Fruit fly (Drosophila melanogaster) whole organism, embryonic: ENCODE results near the gene Usp10.

Experiments
- ATbp ChIP-seq: fragments of 200-800 bp; sonication (Bioruptor generic); optimal IDR thresholded peaks from 2 replicates; lab custom pipeline; 2017; ENCODE audit warnings: missing biosample characterization, mild to moderate bottlenecking, missing genetic modification characterization, missing genetic modification reagents
- Abd-B ChIP-seq: fragments of 200-800 bp; sonication (Bioruptor generic); optimal IDR thresholded peaks from 2 replicates; lab custom pipeline; 2018; ENCODE audit warnings: missing biosample characterization, mild to moderate bottlenecking, missing genetic modification characterization, moderate library complexity
- Ada2b ChIP-seq: fragments of 200-800 bp; sonication (Bioruptor generic); IDR thresholded peaks from 2 replicates; pipeline ENCODE4 v1.3.6; 2022; ENCODE audit warnings: missing biosample characterization, missing genetic modification characterization
- BEAF-32 ChIP-seq: fragments of 200-800 bp; sonication (Bioruptor generic); optimal IDR thresholded peaks from 3 replicates; lab custom pipeline; 2017; ENCODE audit warnings: missing biosample characterization, missing genetic modification characterization, mild to moderate bottlenecking, moderate library complexity, missing genetic modification reagents
- Bgb ChIP-seq: fragments of 200-800 bp; sonication (Bioruptor generic); IDR thresholded peaks from 2 replicates; pipeline ENCODE4 v1.3.6; 2022; ENCODE audit warnings: missing biosample characterization, missing genetic modification characterization; ENCODE audit not compliant: partially characterized antibody
- CG10209 ChIP-seq: fragments of 200-800 bp; sonication (Bioruptor generic); optimal IDR thresholded peaks from 3 replicates; lab custom pipeline; 2017; ENCODE audit warnings: missing biosample characterization, mild to moderate bottlenecking, missing genetic modification characterization, missing genetic modification reagents
- CG10959 ChIP-seq: fragments of 200-800 bp; sonication (Bioruptor generic); IDR thresholded peaks from 2 replicates; pipeline ENCODE4 v1.3.6; 2022; ENCODE audit warnings: missing biosample characterization, missing genetic modification characterization
- CG15601 ChIP-seq: fragments of 200-800 bp; sonication (Bioruptor generic); optimal IDR thresholded peaks from 3 replicates; lab custom pipeline; 2019; ENCODE audit warnings: missing biosample characterization, mild to moderate bottlenecking, missing genetic modification characterization, moderate library complexity
- CG17568 ChIP-seq: fragments of 200-800 bp; sonication (Bioruptor generic); optimal IDR thresholded peaks from 2 replicates; lab custom pipeline; 2018; ENCODE audit warnings: missing biosample characterization, mild to moderate bottlenecking, missing genetic modification characterization, moderate library complexity
- CG17802 ChIP-seq: fragments of 200-800 bp; sonication (Bioruptor generic); optimal IDR thresholded peaks from 2 replicates; lab custom pipeline; 2018; ENCODE audit warnings: missing biosample characterization, mild to moderate bottlenecking, missing genetic modification characterization, moderate library complexity
- CG17829 ChIP-seq: fragments of 200-800 bp; optimal IDR thresholded peaks from 2 replicates; lab custom pipeline; 2019; ENCODE audit warnings: missing biosample characterization, mild to moderate bottlenecking, missing genetic modification characterization, moderate library complexity
- CG18599 ChIP-seq: fragments of 200-800 bp; sonication (Bioruptor generic); optimal IDR thresholded peaks from 3 replicates; lab custom pipeline; 2017; ENCODE audit warnings: missing biosample characterization, missing genetic modification characterization, mild to moderate bottlenecking, moderate library complexity, missing genetic modification reagents
- CG2120 ChIP-seq: fragments of 200-800 bp; sonication (Bioruptor generic); optimal IDR thresholded peaks from 3 replicates; lab custom pipeline; 2016; ENCODE audit warnings: missing biosample characterization, missing genetic modification characterization
- CG2129 ChIP-seq: fragments of 200-800 bp; sonication (Bioruptor generic); IDR thresholded peaks from 2 replicates; pipeline ENCODE4 v1.3.6; 2022; ENCODE audit warnings: missing biosample characterization, missing genetic modification characterization; ENCODE audit not compliant: partially characterized antibody
- CG32532 ChIP-seq: fragments of 200-800 bp; sonication (Bioruptor generic); IDR thresholded peaks from 2 replicates; pipeline ENCODE4 v1.3.6; 2022; ENCODE audit warnings: missing biosample characterization, missing genetic modification characterization
- CG3281 ChIP-seq: fragments of 200-800 bp; sonication (Bioruptor generic); optimal IDR thresholded peaks from 3 replicates; lab custom pipeline; 2017; ENCODE audit warnings: missing biosample characterization, mild to moderate bottlenecking, missing genetic modification characterization
- CoRest ChIP-seq: fragments of 200-800 bp; sonication (Bioruptor generic); optimal IDR thresholded peaks from 3 replicates; lab custom pipeline; 2018; ENCODE audit warnings: missing biosample characterization, mild to moderate bottlenecking, missing genetic modification characterization, moderate library complexity
- CrebB ChIP-seq: fragments of 200-800 bp; sonication (Bioruptor generic); optimal IDR thresholded peaks from 3 replicates; lab custom pipeline; 2018; ENCODE audit warnings: missing biosample characterization, mild to moderate bottlenecking, missing genetic modification characterization
- Dad ChIP-seq: fragments of 200-800 bp; sonication (Bioruptor generic); optimal IDR thresholded peaks from 3 replicates; lab custom pipeline; 2016; ENCODE audit warnings: missing biosample characterization, missing genetic modification characterization
- HLH4C ChIP-seq: fragments of 200-800 bp; sonication (Bioruptor generic); IDR thresholded peaks from 3 replicates; pipeline ENCODE4 v1.3.6; 2022; ENCODE audit warnings: missing biosample characterization, missing genetic modification characterization; ENCODE audit not compliant: partially characterized antibody
- HLHmδ ChIP-seq: fragments of 200-800 bp; sonication (Bioruptor generic); optimal IDR thresholded peaks from 2 replicates; lab custom pipeline; 2018; ENCODE audit warnings: missing biosample characterization, mild to moderate bottlenecking, missing genetic modification characterization, moderate library complexity
- Hr51 ChIP-seq, 2 experiments: fragments of 200-800 bp; sonication (Bioruptor generic); optimal IDR thresholded peaks; 2 replicates in 1 of 2; 3 replicates in 1 of 2; lab custom pipeline; 2016 to 2018; ENCODE audit warnings: missing biosample characterization in 2 of 2, missing genetic modification characterization in 2 of 2, mild to moderate bottlenecking in 1 of 2, moderate library complexity in 1 of 2
- Max ChIP-seq: fragments of 200-800 bp; sonication (Bioruptor generic); optimal IDR thresholded peaks from 2 replicates; lab custom pipeline; 2016; ENCODE audit warnings: missing biosample characterization, mild to moderate bottlenecking, missing genetic modification characterization
- Med ChIP-seq: fragments of 200-800 bp; sonication (Bioruptor generic); peaks from one replicate; lab custom pipeline; 2016; ENCODE audit warnings: missing biosample characterization, missing genetic modification characterization, mild to moderate bottlenecking, inconsistent platforms, moderate library complexity
- Myb ChIP-seq: fragments of 200-800 bp; sonication (Bioruptor generic); optimal IDR thresholded peaks from 2 replicates; lab custom pipeline; 2016; ENCODE audit warnings: missing biosample characterization, missing genetic modification characterization
- Rfx ChIP-seq: fragments of 200-800 bp; sonication (Bioruptor generic); IDR thresholded peaks from 2 replicates; pipeline ENCODE4 v1.3.6; 2022; ENCODE audit warnings: missing biosample characterization, missing genetic modification characterization
- Sry-β ChIP-seq: fragments of 200-800 bp; sonication (Bioruptor generic); optimal IDR thresholded peaks from 2 replicates; lab custom pipeline; 2018; ENCODE audit warnings: missing biosample characterization, mild to moderate bottlenecking, missing genetic modification characterization, moderate library complexity
- Stat92E ChIP-seq, 3 experiments: fragments of >200 bp in 2 of 3; fragments of 200-800 bp in 1 of 3; sonication (Bioruptor generic) in 1 of 3; optimal IDR thresholded peaks; 2 replicates each; lab custom pipeline; 2017 to 2019; ENCODE audit warnings: missing biosample characterization in 3 of 3, missing genetic modification characterization in 3 of 3, mild to moderate bottlenecking in 1 of 3, moderate library complexity in 1 of 3
- bcd ChIP-seq: fragments of 200-800 bp; sonication (Bioruptor generic); optimal IDR thresholded peaks from 2 replicates; lab custom pipeline; 2017; ENCODE audit warnings: missing biosample characterization, mild to moderate bottlenecking, missing genetic modification characterization
- bowl ChIP-seq: fragments of 200-800 bp; sonication (Bioruptor generic); IDR thresholded peaks from 2 replicates; pipeline ENCODE4 v1.3.6; 2022; ENCODE audit warnings: missing biosample characterization, missing genetic modification characterization
- chif ChIP-seq, 2 experiments: fragments of 200-800 bp; sonication (Bioruptor generic); optimal IDR thresholded peaks; 3 replicates each; lab custom pipeline; 2016; ENCODE audit warnings: missing biosample characterization in 2 of 2, missing genetic modification characterization in 2 of 2
- corto ChIP-seq: fragments of 200-800 bp; sonication (Bioruptor generic); optimal IDR thresholded peaks from 2 replicates; lab custom pipeline; 2016; ENCODE audit warnings: missing biosample characterization, mild to moderate bottlenecking, missing genetic modification characterization, moderate library complexity
- crol ChIP-seq: fragments of 200-800 bp; sonication (Bioruptor generic); IDR thresholded peaks from 2 replicates; pipeline ENCODE4 v1.3.6; 2022; ENCODE audit warnings: missing biosample characterization, missing genetic modification characterization
- danr ChIP-seq: fragments of 200-800 bp; sonication (Bioruptor generic); IDR thresholded peaks from 2 replicates; pipeline ENCODE4 v1.3.6; 2022; ENCODE audit warnings: missing biosample characterization, missing genetic modification characterization
- dati ChIP-seq: fragments of 200-800 bp; sonication (Bioruptor generic); IDR thresholded peaks from 2 replicates; pipeline ENCODE4 v1.3.6; 2022; ENCODE audit warnings: missing biosample characterization, missing genetic modification characterization
- dmrt11E ChIP-seq: fragments of 200-800 bp; sonication (Bioruptor generic); optimal IDR thresholded peaks from 3 replicates; lab custom pipeline; 2018; ENCODE audit warnings: missing biosample characterization, mild to moderate bottlenecking, missing genetic modification characterization, moderate library complexity
- dysf ChIP-seq: fragments of 200-800 bp; sonication (Bioruptor generic); IDR thresholded peaks from 3 replicates; pipeline ENCODE4 v1.3.6; 2022; ENCODE audit warnings: missing biosample characterization, missing genetic modification characterization
- gfzf ChIP-seq: fragments of 200-800 bp; sonication (Bioruptor generic); optimal IDR thresholded peaks from 2 replicates; lab custom pipeline; 2016; ENCODE audit warnings: missing biosample characterization, mild to moderate bottlenecking, missing genetic modification characterization, moderate library complexity
- nom ChIP-seq: fragments of 200-800 bp; sonication (Bioruptor generic); optimal IDR thresholded peaks from 2 replicates; lab custom pipeline; 2017; ENCODE audit warnings: missing biosample characterization, missing genetic modification characterization, mild to moderate bottlenecking, moderate library complexity, missing genetic modification reagents
- odd ChIP-seq: fragments of 200-800 bp; sonication (Bioruptor generic); optimal IDR thresholded peaks from 2 replicates; lab custom pipeline; 2017; ENCODE audit warnings: missing biosample characterization, mild to moderate bottlenecking, missing genetic modification characterization
- salm ChIP-seq: fragments of 200-800 bp; sonication (Bioruptor generic); optimal IDR thresholded peaks from 2 replicates; lab custom pipeline; 2018; ENCODE audit warnings: missing biosample characterization, mild to moderate bottlenecking, missing genetic modification characterization
- slbo ChIP-seq: fragments of 200-800 bp; sonication (Bioruptor generic); IDR thresholded peaks from 2 replicates; pipeline ENCODE4 v1.3.6; 2022; ENCODE audit warnings: missing biosample characterization, missing genetic modification characterization
- tgo ChIP-seq: fragments of 200-800 bp; sonication (Bioruptor generic); IDR thresholded peaks from 3 replicates; pipeline ENCODE4 v1.3.6; 2022; ENCODE audit warnings: missing biosample characterization, missing genetic modification characterization
- tup ChIP-seq: fragments of 200-800 bp; sonication (Bioruptor generic); optimal IDR thresholded peaks from 2 replicates; lab custom pipeline; 2016; ENCODE audit warnings: missing biosample characterization, mild to moderate bottlenecking, missing genetic modification characterization, moderate library complexity
- twi ChIP-seq: fragments of 200-800 bp; optimal IDR thresholded peaks from 2 replicates; lab custom pipeline; 2019; ENCODE audit warnings: missing biosample characterization, mild to moderate bottlenecking, missing genetic modification characterization, moderate library complexity
- zen ChIP-seq: fragments of 200-800 bp; sonication (Bioruptor generic); optimal IDR thresholded peaks from 3 replicates; lab custom pipeline; 2018; ENCODE audit warnings: missing biosample characterization, mild to moderate bottlenecking, missing genetic modification characterization, moderate library complexity

Gene Usp10

dm6 chr3L:857063-858015, 14.4 kb upstream of the Usp10 start, which contains the start of gene dpr20 (continued):
- TF ChIP-seq Med (peak; percentile 98), CG15601 (tag; lab: Kevin White, UChicago) (peak; percentile 42), CG17802 (peak; percentile 39), BEAF-32 (GFP tag; lab: Kevin White, UChicago) (no peak), Myb (peak; percentile 58), CG17829 (tag; lab: Kevin White, UChicago) (peak; percentile 59), CG3281 (GFP tag; lab: Kevin White, UChicago) (peak; percentile 81), Abd-B (GFP tag; lab: Kevin White, UChicago) (peak; percentile 60), CG2129 (no peak), Rfx (GFP tag; lab: Robert Waterston, UW) (peak; percentile 95), odd (GFP tag; lab: Kevin White, UChicago) (no peak), CG10209 (GFP tag; lab: Kevin White, UChicago) (peak; percentile 73), bowl (GFP tag; lab: Robert Waterston, UW) (peak; percentile 75), Bgb (GFP tag; lab: Robert Waterston, UW) (no peak), tup (GFP tag; lab: Kevin White, UChicago) (peak; percentile 12), CG10959 (GFP tag; lab: Robert Waterston, UW) (peak; percentile 36), CG18599 (peak; percentile 94), CG17568 (GFP tag; lab: Kevin White, UChicago) (peak; percentile 26), CoRest (tag; lab: Kevin White, UChicago) (peak; percentile 71), HLHmδ (GFP tag; lab: Kevin White, UChicago) (no peak), tgo (peak; percentile 87), salm (no peak), Ada2b (GFP tag; lab: Robert Waterston, UW) (peak; percentile 90), ATbp (GFP tag; lab: Kevin White, UChicago) (peak; percentile 40), slbo (GFP tag; lab: Robert Waterston, UW) (peak; percentile 95), dmrt11E (tag; lab: Kevin White, UChicago) (peak; percentile 43), dysf (GFP tag; lab: Robert Waterston, UW) (peak; percentile 91), Dad (GFP tag; lab: Kevin White, UChicago) (peak; percentile 67), Hr51 (GFP tag; optimal IDR thresholded peaks at IDR 0.05; lab: Kevin White, UChicago) (peak; percentile 49 to 61), danr (GFP tag; lab: Robert Waterston, UW) (peak; percentile 48; the same call in 1 of the 2 replicates), Sry-β (GFP tag; lab: Kevin White, UChicago) (no peak), dati (GFP tag; lab: Robert Waterston, UW) (peak; percentile 71), HLH4C (GFP tag; lab: Robert Waterston, UW) (no peak), nom (GFP tag; lab: Kevin White, UChicago) (peak; percentile 59), zen (tag; lab: Kevin White, UChicago) (peak; percentile 41), Stat92E (GFP tag; optimal IDR thresholded peaks at IDR 0.05; lab: Kevin White, UChicago) (no peak), gfzf (GFP tag; lab: Kevin White, UChicago) (no peak), corto (GFP tag; lab: Kevin White, UChicago) (no peak), chif (GFP tag; optimal IDR thresholded peaks at IDR 0.05; lab: Kevin White, UChicago) (peak; percentile 41 to 73), twi (tag; lab: Kevin White, UChicago) (peak; percentile 28), CG32532 (peak; percentile 93), CrebB (tag; lab: Kevin White, UChicago) (peak; percentile 52), Max (GFP tag; lab: Kevin White, UChicago) (peak; percentile 33), crol (GFP tag; lab: Robert Waterston, UW) (0 out of 2 replicates have a peak, but pooled peaks have one; percentile 39), bcd (GFP tag; lab: Kevin White, UChicago) (peak; percentile 64), CG2120 (GFP tag; lab: Kevin White, UChicago) (peak; percentile 91)
